Worm (Caenorhabditis elegans): ENCODE measurements around the gene C04G6.4.

C04G6.4 gene

DNA sequence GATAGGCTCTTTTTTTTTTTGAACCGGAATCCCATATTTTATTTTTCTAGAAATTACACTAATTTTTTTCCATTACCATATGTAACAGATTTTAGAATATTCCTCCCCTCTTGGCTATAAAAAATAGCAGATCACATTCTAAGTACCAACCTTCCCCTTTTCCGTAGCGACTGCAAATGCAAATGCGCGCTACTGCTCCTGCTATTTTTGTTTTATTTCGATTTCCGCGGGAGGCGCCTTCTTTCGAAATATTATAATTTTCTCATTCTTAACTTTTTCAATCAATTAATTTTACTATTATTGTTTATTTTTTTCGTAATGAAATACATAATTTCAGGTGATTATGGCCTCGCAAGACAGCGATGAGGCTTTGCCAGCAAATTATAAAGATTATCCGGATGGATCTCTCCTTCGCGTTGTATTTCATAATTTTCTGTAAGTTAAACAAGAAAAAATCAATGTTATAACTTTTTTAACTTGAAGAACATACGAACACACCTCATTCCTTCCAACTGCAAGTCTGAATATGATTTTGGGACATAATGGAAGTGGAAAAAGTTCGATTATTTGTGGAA is 21.4 kb downstream of the C04G6.4 start, which contains the start of gene smc-5 (continued):
- TF ChIP-seq nhr-77 (tag; optimal IDR thresholded peaks at IDR 0.05) (peak; percentile 83), nhr-25 (tag; optimal IDR thresholded peaks at IDR 0.05; ENCODE audit: borderline replicate concordance, insufficient read depth) (peak; percentile 28), unc-62 (GFP tag; optimal IDR thresholded peaks at IDR 0.05 in 1 of 2) (peak in 1 of 2 experiments; percentile 45), unc-62 (tag; optimal IDR thresholded peaks at IDR 0.05) (no peak), F10B5.3 (tag; optimal IDR thresholded peaks at IDR 0.05) (no peak), nhr-28 (tag; optimal IDR thresholded peaks at IDR 0.05) (peak; percentile 45), Y48G9A.11 (GFP tag; IDR thresholded peaks at IDR 0.05) (no peak), vab-7 (GFP tag; IDR thresholded peaks at IDR 0.05) (peak; percentile 47; the same call in 1 of the 2 replicates), daf-16 (GFP tag; optimal IDR thresholded peaks at IDR 0.05) (no peak), daf-16 (tag; optimal IDR thresholded peaks at IDR 0.05) (peak; percentile 42), lin-29 (GFP tag; IDR thresholded peaks at IDR 0.05) (no peak)

DNA sequence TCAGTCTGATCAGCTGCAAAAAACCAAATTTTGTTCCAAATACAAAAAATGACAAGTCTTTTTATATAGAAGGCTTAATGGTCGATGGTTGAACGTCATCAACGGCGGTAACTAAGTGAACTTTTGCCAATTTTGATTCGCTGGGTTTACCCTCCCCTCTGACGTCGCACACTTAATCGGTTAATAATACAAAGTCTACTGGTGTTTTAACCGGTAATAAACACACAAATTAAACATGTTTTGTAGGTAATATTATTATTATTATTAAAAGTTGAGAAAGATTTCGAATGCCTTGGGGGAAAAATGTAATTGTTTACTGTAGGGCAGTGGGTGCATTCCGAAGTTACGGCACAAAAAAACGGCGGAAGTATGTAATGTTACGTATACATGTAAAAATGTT is 22.5 kb downstream of the C04G6.4 start, which contains the start of gene pho-12:
Gene pho-12 (minus strand): TSS at position 101 of the 400 bp plus-strand sequence.
- no peak for TF ChIP-seq snpc-4 (tag; optimal IDR thresholded peaks at IDR 0.05)
- TF ChIP-seq nhr-41 (GFP tag; IDR thresholded peaks at IDR 0.05) = no peak
- no peak for TF ChIP-seq ZK546.5 (tag; optimal IDR thresholded peaks at IDR 0.05)

- TF ChIP-seq ZK337.2 (GFP tag; IDR thresholded peaks at IDR 0.05) (no peak), daf-8 (GFP tag; IDR thresholded peaks at IDR 0.05) (no peak)
These were observed 25.2 kb downstream of the C04G6.4 start, which contains the start of gene C27A2.12 for ce11 chrII:5058036-5058435. Gene C27A2.12 (minus strand): TSS chrII:5058136.

- TF ChIP-seq T26A8.4 (GFP tag; IDR thresholded peaks at IDR 0.05) (no peak; the same call in none of the 2 replicates), gei-8 (GFP tag; optimal IDR thresholded peaks at IDR 0.05) (no peak), D1046.2 (GFP tag; IDR thresholded peaks at IDR 0.05) (peak; percentile 91), T20F7.1 (GFP tag; optimal IDR thresholded peaks at IDR 0.05) (peak; percentile 48), ceh-44 (GFP tag; IDR thresholded peaks at IDR 0.05) (peak; percentile 54; the same call in 1 of the 2 replicates), nhr-6 (tag; optimal IDR thresholded peaks at IDR 0.05) (no peak), daf-19 (GFP tag; conservative IDR thresholded peaks at IDR 0.05) (peak; percentile 83), F37D6.2 (tag; optimal IDR thresholded peaks at IDR 0.05) (peak; percentile 13), ceh-32 (tag; optimal IDR thresholded peaks at IDR 0.05; ENCODE audit: poor library complexity) (peak; percentile 23), Y105C5A.15 (GFP tag; IDR thresholded peaks at IDR 0.05) (peak; percentile 86; the same call in 1 of the 2 replicates), mes-2 (tag; optimal IDR thresholded peaks at IDR 0.05; ENCODE audit: poor library complexity, severe bottlenecking) (peak; percentile 85), mdl-1 (tag; optimal IDR thresholded peaks at IDR 0.05) (peak in 1 of 2 experiments; percentile 55), zag-1 (tag; optimal IDR thresholded peaks at IDR 0.05) (no peak), hif-1 (tag; optimal IDR thresholded peaks at IDR 0.05) (peak; percentile 12 to 14), mdt-29 (GFP tag; IDR thresholded peaks at IDR 0.05) (peak; percentile 51; the same call in 1 of the 2 replicates), zip-2 (tag; optimal IDR thresholded peaks at IDR 0.05) (no peak), pha-4 (GFP tag; IDR thresholded peaks at IDR 0.05) (peak; percentile 74; the same call in 1 of the 2 replicates), pha-4 (tag; optimal IDR thresholded peaks at IDR 0.05) (no peak), lir-3 (tag; optimal IDR thresholded peaks at IDR 0.05) (no peak), tra-1 (GFP tag; IDR thresholded peaks at IDR 0.05) (0 out of 2 replicates have a peak, but pooled peaks have one; percentile 35), madf-9 (GFP tag; conservative IDR thresholded peaks at IDR 0.05) (peak; percentile 39; the same call in 1 of the 2 replicates), sdz-12 (GFP tag; optimal IDR thresholded peaks at IDR 0.05) (peak; percentile 55), nhr-111 (GFP tag; optimal IDR thresholded peaks at IDR 0.05) (peak; percentile 52), ama-1 (optimal IDR thresholded peaks at IDR 0.05) (no peak), saeg-2 (GFP tag; IDR thresholded peaks at IDR 0.05) (0 out of 2 replicates have a peak, but pooled peaks have one; percentile 66), lsy-2 (tag; optimal IDR thresholded peaks at IDR 0.05) (peak; percentile 15 to 84), ctbp-1 (GFP tag; IDR thresholded peaks at IDR 0.05) (peak; percentile 39; the same call in 1 of the 2 replicates), mxl-3 (GFP tag; optimal IDR thresholded peaks at IDR 0.05) (peak; percentile 43), nhr-25 (tag; optimal IDR thresholded peaks at IDR 0.05; ENCODE audit: borderline replicate concordance, insufficient read depth) (peak; percentile 67), jun-1 (tag; optimal IDR thresholded peaks at IDR 0.05) (no peak), ZK337.2 (GFP tag; IDR thresholded peaks at IDR 0.05) (peak; percentile 58; the same call in 1 of the 2 replicates)
These were observed 25.9 kb downstream of the C04G6.4 start for ce11 chrII:5057315-5057714.
